Worm (Caenorhabditis elegans) whole organism, L1 larva: ENCODE measurements around the gene T28D6.6.
A peak's percentile ranks its signal among the peaks of the same experiment; 100 is the strongest.

ENCODE experiments used
- dpl-1 ChIP-seq, 3 experiments: fragments of 150-350 bp in 2 of 3; sonication (generic microtip) in 1 of 3; optimal IDR thresholded peaks; 2 replicates each; lab custom pipeline; 2014 to 2017; ENCODE audit warnings: missing biosample characterization in 3 of 3, missing genetic modification characterization in 3 of 3, missing genetic modification reagents in 3 of 3
- nhr-84 ChIP-seq: sonication (generic microtip); optimal IDR thresholded peaks from 2 replicates; lab custom pipeline; 2017; ENCODE audit warnings: missing biosample characterization, missing genetic modification characterization
- snpc-4 ChIP-seq: fragments of 150-350 bp; optimal IDR thresholded peaks from 2 replicates; lab custom pipeline; 2014; ENCODE audit warnings: missing biosample characterization, missing genetic modification characterization
- unc-62 ChIP-seq: fragments of 150-350 bp; optimal IDR thresholded peaks from 2 replicates; lab custom pipeline; 2014; ENCODE audit warnings: missing biosample characterization, missing genetic modification reagents, missing genetic modification characterization

ce11 chrIII:11353499-11353898 lies 10.6 kb upstream of the T28D6.6 start:
- TF ChIP-seq snpc-4 (tag; lab: Kevin White, UChicago) (no peak), dpl-1 (GFP tag; optimal IDR thresholded peaks at IDR 0.05; lab: Kevin White, UChicago) (peak in 1 of 3 experiments; percentile 33), unc-62 (GFP tag; lab: Kevin White, UChicago) (no peak), nhr-84 (no peak)
